Worm (Caenorhabditis elegans) whole organism, L4 larva: ENCODE results near the gene Y38E10A.8.

Experiments used
- F37D6.2 ChIP-seq: sonication (generic microtip); optimal IDR thresholded peaks from 2 replicates; lab custom pipeline; 2016; ENCODE audit warnings: mild to moderate bottlenecking, missing genetic modification characterization, missing compliant biosample characterization
- R02D3.7 ChIP-seq: fragments of 150-350 bp; sonication (generic microtip); optimal IDR thresholded peaks from 3 replicates; lab custom pipeline; 2014; ENCODE audit warnings: missing biosample characterization, missing genetic modification characterization
- T26A8.4 ChIP-seq: fragments of 200-800 bp; sonication (Bioruptor generic); IDR thresholded peaks from 2 replicates; pipeline ENCODE4 v1.3.6; 2022; ENCODE audit warnings: missing genetic modification characterization, missing compliant biosample characterization
- Y105C5A.15 ChIP-seq: fragments of 200-800 bp; sonication (Bioruptor generic); IDR thresholded peaks from 2 replicates; pipeline ENCODE4 v1.3.6; 2022; ENCODE audit warnings: missing genetic modification characterization, missing compliant biosample characterization
- aha-1 ChIP-seq: fragments of 150-350 bp; peaks from one replicate; lab custom pipeline; 2014; ENCODE audit warnings: missing biosample characterization, missing genetic modification characterization
- ceh-62 ChIP-seq: sonication (generic microtip); optimal IDR thresholded peaks from 2 replicates; lab custom pipeline; 2017; ENCODE audit warnings: missing biosample characterization, missing genetic modification characterization
- ctbp-1 ChIP-seq: fragments of 200-800 bp; sonication (Bioruptor generic); IDR thresholded peaks from 2 replicates; pipeline ENCODE4 v1.3.6; 2022; ENCODE audit warnings: missing genetic modification reagents, missing genetic modification characterization, missing compliant biosample characterization
- daf-16 ChIP-seq, 3 experiments: sonication (generic microtip); optimal IDR thresholded peaks; 2 replicates each; lab custom pipeline; 2016 to 2017; ENCODE audit warnings: missing genetic modification characterization in 3 of 3, missing genetic modification reagents in 3 of 3, mild to moderate bottlenecking in 2 of 3, missing compliant biosample characterization in 2 of 3, missing biosample characterization in 1 of 3, moderate library complexity in 1 of 3
- daf-19 ChIP-seq: fragments of 200-800 bp; sonication (Bioruptor generic); conservative IDR thresholded peaks from 2 replicates; pipeline ENCODE4 v1.3.6; 2022; ENCODE audit warnings: missing genetic modification characterization, missing compliant biosample characterization
- daf-8 ChIP-seq: fragments of 200-800 bp; sonication (Bioruptor generic); IDR thresholded peaks from 2 replicates; pipeline ENCODE4 v1.3.6; 2022; ENCODE audit warnings: missing genetic modification characterization, missing compliant biosample characterization
- dmd-6 ChIP-seq: fragments of 200-800 bp; sonication (Bioruptor generic); IDR thresholded peaks from 2 replicates; pipeline ENCODE4 v1.3.6; 2022; ENCODE audit warnings: missing genetic modification reagents, missing genetic modification characterization, missing compliant biosample characterization
- dpl-1 ChIP-seq: fragments of 150-350 bp; optimal IDR thresholded peaks from 2 replicates; lab custom pipeline; 2014; ENCODE audit warnings: missing biosample characterization, missing genetic modification reagents, missing genetic modification characterization
- egl-27 ChIP-seq: sonication (generic microtip); optimal IDR thresholded peaks from 3 replicates; lab custom pipeline; 2017; ENCODE audit warnings: missing biosample characterization, missing genetic modification reagents, missing genetic modification characterization
- fkh-10 ChIP-seq: fragments of 150-350 bp; optimal IDR thresholded peaks from 2 replicates; lab custom pipeline; 2014; ENCODE audit warnings: missing biosample characterization, missing genetic modification reagents, missing genetic modification characterization
- hlh-11 ChIP-seq: fragments of 200-800 bp; sonication (Bioruptor generic); optimal IDR thresholded peaks from 2 replicates; lab custom pipeline; 2018; ENCODE audit warnings: mild to moderate bottlenecking, missing genetic modification characterization, missing compliant biosample characterization
- lir-3 ChIP-seq: sonication (generic microtip); optimal IDR thresholded peaks from 2 replicates; lab custom pipeline; 2016; ENCODE audit warnings: mild to moderate bottlenecking, missing genetic modification characterization, missing compliant biosample characterization
- lsy-2 ChIP-seq, 2 experiments: fragments of 150-350 bp in 1 of 2; sonication (generic microtip) in 1 of 2; optimal IDR thresholded peaks; 2 replicates each; lab custom pipeline; 2014 to 2017; ENCODE audit warnings: missing biosample characterization in 2 of 2, missing genetic modification characterization in 2 of 2
- madf-5 ChIP-seq, 2 experiments: fragments of 200-800 bp; sonication (Bioruptor generic); IDR thresholded peaks; 2 replicates each; pipeline ENCODE4 v1.3.6; 2022; ENCODE audit warnings: missing compliant biosample characterization in 2 of 2, missing genetic modification characterization in 2 of 2
- mdt-29 ChIP-seq: fragments of 200-800 bp; sonication (Bioruptor generic); IDR thresholded peaks from 2 replicates; pipeline ENCODE4 v1.3.6; 2022; ENCODE audit warnings: missing genetic modification reagents, missing genetic modification characterization, missing compliant biosample characterization
- mxl-2 ChIP-seq: fragments of 200-800 bp; sonication (Bioruptor generic); conservative IDR thresholded peaks from 2 replicates; pipeline ENCODE4 v1.3.6; 2022; ENCODE audit warnings: missing genetic modification reagents, missing genetic modification characterization, missing compliant biosample characterization
- nhr-102 ChIP-seq: sonication (generic microtip); optimal IDR thresholded peaks from 2 replicates; lab custom pipeline; 2016; ENCODE audit warnings: mild to moderate bottlenecking, missing genetic modification characterization, moderate library complexity, missing compliant biosample characterization
- nhr-237 ChIP-seq: sonication (generic microtip); optimal IDR thresholded peaks from 2 replicates; lab custom pipeline; 2017; ENCODE audit warnings: missing biosample characterization, missing genetic modification characterization
- nhr-28 ChIP-seq: fragments of 150-350 bp; optimal IDR thresholded peaks from 2 replicates; lab custom pipeline; 2014; ENCODE audit warnings: missing biosample characterization, missing genetic modification characterization
- nhr-41 ChIP-seq: fragments of 200-800 bp; sonication (Bioruptor generic); IDR thresholded peaks from 2 replicates; pipeline ENCODE4 v1.3.6; 2022; ENCODE audit warnings: missing genetic modification reagents, missing genetic modification characterization, missing compliant biosample characterization
- nhr-48 ChIP-seq: sonication (generic microtip); optimal IDR thresholded peaks from 2 replicates; lab custom pipeline; 2016; ENCODE audit warnings: mild to moderate bottlenecking, missing genetic modification characterization, missing compliant biosample characterization
- saeg-2 ChIP-seq: fragments of 200-800 bp; sonication (Bioruptor generic); IDR thresholded peaks from 2 replicates; pipeline ENCODE4 v1.3.6; 2022; ENCODE audit warnings: missing genetic modification reagents, missing genetic modification characterization, missing compliant biosample characterization
- sdz-12 ChIP-seq: fragments of 200-800 bp; sonication (Bioruptor generic); optimal IDR thresholded peaks from 2 replicates; lab custom pipeline; 2018; ENCODE audit warnings: mild to moderate bottlenecking, missing genetic modification characterization, missing compliant biosample characterization
- spr-3 ChIP-seq: fragments of 200-800 bp; sonication (Bioruptor generic); optimal IDR thresholded peaks from 2 replicates; lab custom pipeline; 2018; ENCODE audit warnings: mild to moderate bottlenecking, missing genetic modification characterization, missing compliant biosample characterization
- unc-130 ChIP-seq: sonication (generic microtip); optimal IDR thresholded peaks from 2 replicates; lab custom pipeline; 2016; ENCODE audit warnings: missing genetic modification reagents, missing genetic modification characterization, missing compliant biosample characterization
- unc-62 ChIP-seq, 3 experiments: fragments of 150-350 bp in 1 of 3; sonication (generic microtip); optimal IDR thresholded peaks in 2 of 3; peaks in 1 of 3; 1 replicate in 1 of 3; 2 replicates in 2 of 3; lab custom pipeline; 2014 to 2017; ENCODE audit warnings: missing biosample characterization in 3 of 3, missing genetic modification characterization in 3 of 3, missing genetic modification reagents in 3 of 3, missing genotype in 1 of 3
- vab-7 ChIP-seq: fragments of 200-800 bp; sonication (Bioruptor generic); IDR thresholded peaks from 2 replicates; pipeline ENCODE4 v1.3.6; 2022; ENCODE audit warnings: missing genetic modification reagents, missing genetic modification characterization, missing compliant biosample characterization
- zag-1 ChIP-seq: fragments of 150-350 bp; optimal IDR thresholded peaks from 2 replicates; lab custom pipeline; 2014; ENCODE audit warnings: missing biosample characterization, missing genetic modification characterization
- ztf-11 ChIP-seq: fragments of 150-350 bp; optimal IDR thresholded peaks from 2 replicates; lab custom pipeline; 2014; ENCODE audit warnings: missing biosample characterization, missing genetic modification characterization
- ztf-7 ChIP-seq: fragments of 150-350 bp; optimal IDR thresholded peaks from 2 replicates; lab custom pipeline; 2014; ENCODE audit warnings: missing biosample characterization, missing genetic modification characterization

Y38E10A.8 gene

ce11 chrII:12626887-12627286 lies 19.9 kb downstream of the Y38E10A.8 start, which contains the start of gene nspe-7:
nspe-7 (plus strand) TSS chrII:12627187.
- TF ChIP-seq F37D6.2 (no peak), nhr-102 (tag; lab: Kevin White, UChicago) (no peak), dpl-1 (no peak), nhr-41 (GFP tag; lab: Robert Waterston, UW) (no peak)

- TF ChIP-seq unc-62 (GFP tag; optimal IDR thresholded peaks at IDR 0.05 in 1 of 2; lab: Kevin White, UChicago) (peak in 1 of 2 experiments; percentile 32), unc-62 (tag; optimal IDR thresholded peaks at IDR 0.05; lab: Kevin White, UChicago) (no peak), fkh-10 (GFP tag; lab: Kevin White, UChicago) (no peak), ctbp-1 (GFP tag; lab: Robert Waterston, UW) (no peak)
These were observed 21.6 kb downstream of the Y38E10A.8 start, which contains the start of gene nspe-5 for ce11 chrII:12628566-12628965. nspe-5 (plus strand) TSS chrII:12628866.

- TF ChIP-seq unc-62 (GFP tag; optimal IDR thresholded peaks at IDR 0.05 in 1 of 2; lab: Kevin White, UChicago) (peak in 1 of 2 experiments; percentile 83), unc-62 (tag; optimal IDR thresholded peaks at IDR 0.05; lab: Kevin White, UChicago) (no peak), ztf-11 (tag; lab: Kevin White, UChicago) (no peak)
These were observed 22.4 kb downstream of the Y38E10A.8 start, which contains the start of gene Y38E10A.28 for ce11 chrII:12629387-12629786. Y38E10A.28 (plus strand) TSS chrII:12629687.

ce11 chrII:12630888-12631287 lies 23.9 kb downstream of the Y38E10A.8 start, which contains the start of gene Y38E10A.34:
Y38E10A.34 (plus strand) TSS chrII:12631188.
- TF ChIP-seq T26A8.4 (no peak), madf-5 (GFP tag; IDR thresholded peaks at IDR 0.05; lab: Robert Waterston, UW) (no peak), egl-27 (tag; lab: Kevin White, UChicago) (no peak), saeg-2 (no peak), vab-7 (GFP tag; lab: Robert Waterston, UW) (no peak), spr-3 (GFP tag; lab: Kevin White, UChicago) (no peak), nhr-48 (tag; lab: Kevin White, UChicago) (no peak), aha-1 (tag; lab: Kevin White, UChicago) (no peak), ceh-62 (tag; lab: Kevin White, UChicago) (no peak), R02D3.7 (no peak), sdz-12 (GFP tag; lab: Kevin White, UChicago) (no peak), mxl-2 (no peak), daf-19 (GFP tag; lab: Robert Waterston, UW) (no peak), hlh-11 (tag; lab: Kevin White, UChicago) (no peak), ztf-7 (tag; lab: Kevin White, UChicago) (no peak), Y105C5A.15 (GFP tag; lab: Robert Waterston, UW) (no peak), zag-1 (tag; lab: Kevin White, UChicago) (no peak), mdt-29 (GFP tag; lab: Robert Waterston, UW) (no peak), unc-130 (GFP tag; lab: Kevin White, UChicago) (no peak)
- TF ChIP-seq, all 104 proteins: peak for 0

- no peak for TF ChIP-seq lsy-2 (tag; optimal IDR thresholded peaks at IDR 0.05; lab: Kevin White, UChicago)
- TF ChIP-seq lir-3 (tag; lab: Kevin White, UChicago): no peak
- no peak for TF ChIP-seq nhr-28 (tag; lab: Kevin White, UChicago)
- no peak for TF ChIP-seq egl-27 (tag; lab: Kevin White, UChicago)
These were observed 27.8 kb downstream of the Y38E10A.8 start, which contains the start of gene Y38E10A.17 for ce11 chrII:12634749-12635318. Y38E10A.17 (minus strand) TSS chrII:12634799.

ce11 chrII:12636602-12637001 lies 29.6 kb downstream of the Y38E10A.8 start, which contains the start of gene nhr-234:
nhr-234 (plus strand) TSS chrII:12636678.
- TF ChIP-seq nhr-237 (tag; lab: Kevin White, UChicago) (no peak), daf-8 (GFP tag; lab: Robert Waterston, UW) (no peak), daf-16 (GFP tag; optimal IDR thresholded peaks at IDR 0.05; lab: Kevin White, UChicago) (no peak), daf-16 (tag; optimal IDR thresholded peaks at IDR 0.05; lab: Kevin White, UChicago) (no peak), dmd-6 (GFP tag; lab: Robert Waterston, UW) (no peak), aha-1 (tag; lab: Kevin White, UChicago) (peak; percentile 23)
